Fruit fly (Drosophila melanogaster) whole organism, embryonic: ENCODE data around the gene Alg12.

Source experiments
- CG10565 ChIP-seq: fragments of 200-800 bp; sonication (Bioruptor generic); optimal IDR thresholded peaks from 3 replicates; lab custom pipeline; 2016; ENCODE audit warnings: missing biosample characterization, mild to moderate bottlenecking, missing genetic modification characterization
- CG11085 ChIP-seq: fragments of 200-800 bp; sonication (Bioruptor generic); IDR thresholded peaks from 2 replicates; pipeline ENCODE4 v1.3.6; 2022; ENCODE audit warnings: missing biosample characterization, missing genetic modification characterization
- CG12236 ChIP-seq: fragments of 200-800 bp; sonication (Bioruptor generic); optimal IDR thresholded peaks from 2 replicates; lab custom pipeline; 2016; ENCODE audit warnings: missing biosample characterization, missing genetic modification characterization
- CG15514 ChIP-seq: fragments of 200-800 bp; sonication (Bioruptor generic); optimal IDR thresholded peaks from 3 replicates; lab custom pipeline; 2017; ENCODE audit warnings: missing biosample characterization, missing genetic modification characterization, mild to moderate bottlenecking, moderate library complexity, missing genetic modification reagents
- CG17912 ChIP-seq: fragments of 200-800 bp; sonication (Bioruptor generic); optimal IDR thresholded peaks from 2 replicates; lab custom pipeline; 2018; ENCODE audit warnings: missing biosample characterization, mild to moderate bottlenecking, missing genetic modification characterization
- CG31441 ChIP-seq: fragments of 200-800 bp; sonication (Bioruptor generic); IDR thresholded peaks from 2 replicates; pipeline ENCODE4 v1.3.6; 2022; ENCODE audit warnings: missing biosample characterization, missing genetic modification characterization
- CG32532 ChIP-seq: fragments of 200-800 bp; sonication (Bioruptor generic); IDR thresholded peaks from 2 replicates; pipeline ENCODE4 v1.3.6; 2022; ENCODE audit warnings: missing biosample characterization, missing genetic modification characterization
- CG3847 ChIP-seq: fragments of 200-800 bp; sonication (Bioruptor generic); IDR thresholded peaks from 2 replicates; pipeline ENCODE4 v1.3.6; 2022; ENCODE audit warnings: missing biosample characterization, missing genetic modification characterization
- CG4424 ChIP-seq: fragments of 200-800 bp; sonication (Bioruptor generic); optimal IDR thresholded peaks from 3 replicates; lab custom pipeline; 2016; ENCODE audit warnings: missing biosample characterization, missing genetic modification characterization
- CG5953 ChIP-seq: fragments of 200-800 bp; sonication (Bioruptor generic); IDR thresholded peaks from 2 replicates; pipeline ENCODE4 v1.3.6; 2022; ENCODE audit warnings: missing biosample characterization, missing genetic modification characterization
- CG6175 ChIP-seq: fragments of 200-800 bp; sonication (Bioruptor generic); IDR thresholded peaks from 3 replicates; pipeline ENCODE4 v1.3.6; 2022; ENCODE audit warnings: missing biosample characterization, missing genetic modification characterization
- CG6254 ChIP-seq: fragments of 200-800 bp; sonication (Bioruptor generic); optimal IDR thresholded peaks from 3 replicates; lab custom pipeline; 2017; ENCODE audit warnings: mild to moderate bottlenecking, missing biosample characterization, missing genetic modification reagents, missing genetic modification characterization
- CG6854 ChIP-seq: fragments of 200-800 bp; sonication (Bioruptor generic); optimal IDR thresholded peaks from 3 replicates; lab custom pipeline; 2017; ENCODE audit warnings: missing biosample characterization, mild to moderate bottlenecking, missing genetic modification characterization
- CG8924 ChIP-seq: fragments of 200-800 bp; optimal IDR thresholded peaks from 3 replicates; lab custom pipeline; 2019; ENCODE audit warnings: missing biosample characterization, mild to moderate bottlenecking, missing genetic modification characterization, moderate library complexity
- CG9437 ChIP-seq: fragments of 200-800 bp; sonication (Bioruptor generic); optimal IDR thresholded peaks from 2 replicates; lab custom pipeline; 2018; ENCODE audit warnings: missing biosample characterization, mild to moderate bottlenecking, missing genetic modification characterization
- CG9609 ChIP-seq: fragments of 200-800 bp; sonication (Bioruptor generic); optimal IDR thresholded peaks from 3 replicates; lab custom pipeline; 2016; ENCODE audit warnings: missing biosample characterization, missing genetic modification characterization
- CG9727 ChIP-seq: fragments of 200-800 bp; sonication (Bioruptor generic); optimal IDR thresholded peaks from 3 replicates; lab custom pipeline; 2017; ENCODE audit warnings: missing biosample characterization, mild to moderate bottlenecking, missing genetic modification characterization
- Chrac-16 ChIP-seq: fragments of 200-800 bp; sonication (Bioruptor generic); optimal IDR thresholded peaks from 3 replicates; lab custom pipeline; 2016; ENCODE audit warnings: missing biosample characterization, missing genetic modification characterization
- Dref ChIP-seq: fragments of 200-800 bp; sonication (Bioruptor generic); IDR thresholded peaks from 2 replicates; pipeline ENCODE4 v1.3.6; 2022; ENCODE audit warnings: missing biosample characterization, missing genetic modification characterization
- GATAe ChIP-seq: fragments of 200-800 bp; sonication (Bioruptor generic); conservative IDR thresholded peaks from 2 replicates; pipeline ENCODE4 v1.3.6; 2022; ENCODE audit warnings: missing biosample characterization, missing genetic modification characterization
- HLH54F ChIP-seq: fragments of 200-800 bp; sonication (Bioruptor generic); optimal IDR thresholded peaks from 3 replicates; lab custom pipeline; 2016; ENCODE audit warnings: missing biosample characterization, missing genetic modification characterization
- Hsf ChIP-seq: fragments of 200-800 bp; sonication (Bioruptor generic); optimal IDR thresholded peaks from 3 replicates; lab custom pipeline; 2016; ENCODE audit warnings: missing biosample characterization, missing genetic modification characterization
- MESR4 ChIP-seq: fragments of 200-800 bp; sonication (Bioruptor generic); optimal IDR thresholded peaks from 2 replicates; lab custom pipeline; 2018; ENCODE audit warnings: missing biosample characterization, mild to moderate bottlenecking, missing genetic modification characterization, moderate library complexity
- Nf-YA ChIP-seq: fragments of 200-800 bp; sonication (Bioruptor generic); IDR thresholded peaks from 2 replicates; pipeline ENCODE4 v1.3.6; 2022; ENCODE audit warnings: missing biosample characterization, missing genetic modification characterization
- Optix ChIP-seq: fragments of 200-800 bp; sonication (Bioruptor generic); IDR thresholded peaks from 3 replicates; pipeline ENCODE4 v1.3.6; 2022; ENCODE audit warnings: missing biosample characterization, missing genetic modification characterization
- PHDP ChIP-seq: fragments of 200-800 bp; sonication (Bioruptor generic); optimal IDR thresholded peaks from 3 replicates; lab custom pipeline; 2018; ENCODE audit warnings: missing biosample characterization, mild to moderate bottlenecking, missing genetic modification characterization, moderate library complexity
- Ptx1 ChIP-seq: fragments of 200-800 bp; sonication (Bioruptor generic); IDR thresholded peaks from 2 replicates; pipeline ENCODE4 v1.3.6; 2022; ENCODE audit warnings: missing biosample characterization, missing genetic modification characterization
- Sry-β ChIP-seq: fragments of 200-800 bp; sonication (Bioruptor generic); optimal IDR thresholded peaks from 2 replicates; lab custom pipeline; 2018; ENCODE audit warnings: missing biosample characterization, mild to moderate bottlenecking, missing genetic modification characterization, moderate library complexity
- Trl ChIP-seq, 3 experiments: fragments of >200 bp in 2 of 3; fragments of 200-800 bp in 1 of 3; sonication (Bioruptor generic) in 1 of 3; optimal IDR thresholded peaks; 2 replicates in 1 of 3; 3 replicates in 2 of 3; lab custom pipeline; 2016 to 2017; ENCODE audit warnings: missing biosample characterization in 1 of 3, missing genetic modification characterization in 1 of 3
- ab ChIP-seq: fragments of 200-800 bp; sonication (Bioruptor generic); optimal IDR thresholded peaks from 2 replicates; lab custom pipeline; 2016; ENCODE audit warnings: missing biosample characterization, missing genetic modification characterization
- caup ChIP-seq: fragments of 200-800 bp; sonication (Bioruptor generic); optimal IDR thresholded peaks from 3 replicates; lab custom pipeline; 2017; ENCODE audit warnings: missing biosample characterization, mild to moderate bottlenecking, missing genetic modification characterization, moderate library complexity; ENCODE audit not compliant: severe bottlenecking
- crp ChIP-seq, 2 experiments: fragments of 200-800 bp; sonication (Bioruptor generic); optimal IDR thresholded peaks; 2 replicates in 1 of 2; 3 replicates in 1 of 2; lab custom pipeline; 2017; ENCODE audit warnings: missing biosample characterization in 2 of 2, missing genetic modification characterization in 2 of 2, mild to moderate bottlenecking in 1 of 2, moderate library complexity in 1 of 2
- dimm ChIP-seq: fragments of 200-800 bp; sonication (Bioruptor generic); IDR thresholded peaks from 2 replicates; pipeline ENCODE4 v1.3.6; 2022; ENCODE audit warnings: missing biosample characterization, missing genetic modification characterization
- dm ChIP-seq: fragments of 200-800 bp; sonication (Bioruptor generic); optimal IDR thresholded peaks from 3 replicates; lab custom pipeline; 2016; ENCODE audit warnings: missing biosample characterization, missing genetic modification characterization
- dysf ChIP-seq: fragments of 200-800 bp; sonication (Bioruptor generic); IDR thresholded peaks from 3 replicates; pipeline ENCODE4 v1.3.6; 2022; ENCODE audit warnings: missing biosample characterization, missing genetic modification characterization
- emc ChIP-seq: fragments of 200-800 bp; sonication (Bioruptor generic); optimal IDR thresholded peaks from 2 replicates; lab custom pipeline; 2016; ENCODE audit warnings: missing biosample characterization, missing genetic modification characterization
- exex ChIP-seq: fragments of 200-800 bp; sonication (Bioruptor generic); optimal IDR thresholded peaks from 4 replicates; lab custom pipeline; 2018; ENCODE audit warnings: missing biosample characterization, mild to moderate bottlenecking, missing genetic modification characterization, moderate library complexity
- fu2 ChIP-seq: fragments of 200-800 bp; sonication (Bioruptor generic); optimal IDR thresholded peaks from 2 replicates; lab custom pipeline; 2016; ENCODE audit warnings: missing biosample characterization, missing genetic modification characterization
- gem ChIP-seq: fragments of 200-800 bp; sonication (Bioruptor generic); optimal IDR thresholded peaks from 2 replicates; lab custom pipeline; 2019; ENCODE audit warnings: missing biosample characterization, mild to moderate bottlenecking, missing genetic modification characterization, moderate library complexity
- her ChIP-seq: fragments of 200-800 bp; sonication (Bioruptor generic); optimal IDR thresholded peaks from 2 replicates; lab custom pipeline; 2016; ENCODE audit warnings: missing biosample characterization, missing genetic modification characterization
- ind ChIP-seq: fragments of 200-800 bp; sonication (Bioruptor generic); optimal IDR thresholded peaks from 3 replicates; lab custom pipeline; 2016; ENCODE audit warnings: missing biosample characterization, missing genetic modification characterization
- inv ChIP-seq: fragments of 200-800 bp; sonication (Bioruptor generic); IDR thresholded peaks from 2 replicates; pipeline ENCODE4 v1.3.6; 2022; ENCODE audit warnings: missing biosample characterization, missing genetic modification characterization; ENCODE audit not compliant: partially characterized antibody
- mirr ChIP-seq: fragments of 200-800 bp; sonication (Bioruptor generic); optimal IDR thresholded peaks from 3 replicates; lab custom pipeline; 2018; ENCODE audit warnings: missing biosample characterization, mild to moderate bottlenecking, missing genetic modification characterization
- pfk ChIP-seq: fragments of 200-800 bp; sonication (Bioruptor generic); optimal IDR thresholded peaks from 2 replicates; lab custom pipeline; 2018; ENCODE audit warnings: missing biosample characterization, mild to moderate bottlenecking, missing genetic modification characterization, moderate library complexity
- sim ChIP-seq: fragments of 200-800 bp; sonication (Bioruptor generic); IDR thresholded peaks from 2 replicates; pipeline ENCODE4 v1.3.6; 2022; ENCODE audit warnings: missing biosample characterization, missing genetic modification characterization
- trem ChIP-seq: fragments of 200-800 bp; optimal IDR thresholded peaks from 3 replicates; lab custom pipeline; 2019; ENCODE audit warnings: missing biosample characterization, mild to moderate bottlenecking, missing genetic modification characterization, moderate library complexity
- ttk ChIP-seq: fragments of 200-800 bp; sonication (Bioruptor generic); IDR thresholded peaks from 2 replicates; pipeline ENCODE4 v2.1.2; 2022; ENCODE audit warnings: missing biosample characterization, missing genetic modification characterization
- vfl ChIP-seq: fragments of 200-800 bp; sonication (Bioruptor generic); optimal IDR thresholded peaks from 2 replicates; lab custom pipeline; 2016; ENCODE audit warnings: missing biosample characterization, missing genetic modification characterization
- wek ChIP-seq: fragments of 200-800 bp; sonication (Bioruptor generic); optimal IDR thresholded peaks from 3 replicates; lab custom pipeline; 2018; ENCODE audit warnings: missing biosample characterization, mild to moderate bottlenecking, missing genetic modification characterization, moderate library complexity
- wor ChIP-seq: fragments of 200-800 bp; sonication (Bioruptor generic); IDR thresholded peaks from 2 replicates; pipeline ENCODE4 v1.3.6; 2022; ENCODE audit warnings: missing biosample characterization, missing genetic modification characterization

The Alg12 gene

DNA sequence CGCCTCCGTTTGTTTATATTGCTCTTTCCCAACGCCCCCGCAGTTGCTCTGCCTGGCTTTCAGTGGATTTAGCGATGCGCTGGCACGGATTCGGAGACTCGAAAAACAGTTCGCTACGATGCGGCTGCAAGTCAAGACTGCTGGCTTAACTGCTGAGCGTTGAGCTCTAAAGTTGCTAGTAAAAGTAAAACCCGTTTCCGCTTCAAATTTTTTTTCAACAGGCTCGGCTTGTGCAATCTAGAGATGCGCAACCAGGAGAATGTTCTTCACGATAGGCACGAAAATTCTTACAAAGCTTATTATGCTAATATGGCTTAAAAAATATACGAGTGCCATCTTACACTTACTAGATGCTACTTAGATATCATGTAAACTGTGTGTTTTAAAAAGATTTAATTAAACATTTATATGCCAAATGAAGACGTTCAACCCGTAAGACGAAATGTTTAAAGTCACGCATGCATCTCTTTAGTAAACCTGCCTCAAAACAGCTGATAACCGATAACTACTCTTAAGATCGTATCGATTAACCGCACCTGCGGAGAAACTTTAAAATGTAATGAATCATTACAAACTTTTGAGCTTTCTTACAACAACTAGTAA, 8.9 kb upstream of the Alg12 start, which contains the start of gene CG12948 (continued):
- TF ChIP-seq gem (tag; lab: Kevin White, UChicago) (no peak), trem (tag; lab: Kevin White, UChicago) (peak; percentile 56), dimm (GFP tag; lab: Robert Waterston, UW) (no peak), Dref (GFP tag; lab: Robert Waterston, UW) (peak; percentile 56), CG17912 (GFP tag; lab: Kevin White, UChicago) (no peak), Nf-YA (no peak), fu2 (GFP tag; lab: Kevin White, UChicago) (peak; percentile 3), Chrac-16 (GFP tag; lab: Kevin White, UChicago) (peak; percentile 36), CG9609 (GFP tag; lab: Kevin White, UChicago) (peak; percentile 18), PHDP (tag; lab: Kevin White, UChicago) (peak; percentile 64), HLH54F (peak; percentile 53), CG6254 (GFP tag; lab: Kevin White, UChicago) (no peak), sim (GFP tag; lab: Robert Waterston, UW) (no peak), dm (GFP tag; lab: Kevin White, UChicago) (peak; percentile 22), CG15514 (peak; percentile 61), CG4424 (GFP tag; lab: Kevin White, UChicago) (peak; percentile 54), CG6854 (GFP tag; lab: Kevin White, UChicago) (no peak), CG6175 (GFP tag; lab: Robert Waterston, UW) (no peak), CG5953 (GFP tag; lab: Robert Waterston, UW) (no peak), MESR4 (GFP tag; lab: Kevin White, UChicago) (peak; percentile 82), exex (tag; lab: Kevin White, UChicago) (no peak), crp (GFP tag; optimal IDR thresholded peaks at IDR 0.05; lab: Kevin White, UChicago) (peak; percentile 38 to 86), emc (GFP tag; lab: Kevin White, UChicago) (no peak), CG12236 (no peak), CG32532 (GFP tag; lab: Robert Waterston, UW) (peak; percentile 33; the same call in 1 of the 2 replicates), Optix (GFP tag; lab: Robert Waterston, UW) (no peak), CG31441 (GFP tag; lab: Robert Waterston, UW) (no peak; the same call in 1 of the 2 replicates), Ptx1 (GFP tag; lab: Robert Waterston, UW) (0 out of 2 replicates have a peak, but pooled peaks have one; percentile 43), her (GFP tag; lab: Kevin White, UChicago) (peak; percentile 41), vfl (GFP tag; lab: Kevin White, UChicago) (peak; percentile 39), dysf (peak; percentile 67; the same call in 2 of the 3 replicates), Trl (optimal IDR thresholded peaks at IDR 0.05; lab: Kevin White, UChicago) (no peak), Trl (GFP tag; optimal IDR thresholded peaks at IDR 0.05; lab: Kevin White, UChicago) (peak; percentile 52), GATAe (GFP tag; lab: Robert Waterston, UW) (no peak), ind (peak; percentile 45), CG10565 (GFP tag; lab: Kevin White, UChicago) (no peak), inv (GFP tag; lab: Robert Waterston, UW) (peak; percentile 81), CG9437 (GFP tag; lab: Kevin White, UChicago) (peak; percentile 30), CG8924 (tag; lab: Kevin White, UChicago) (peak; percentile 64), CG9727 (GFP tag; lab: Kevin White, UChicago) (peak; percentile 61), caup (no peak), Hsf (GFP tag; lab: Kevin White, UChicago) (peak; percentile 54), ab (no peak), pfk (no peak), CG11085 (GFP tag; lab: Robert Waterston, UW) (no peak), Sry-β (GFP tag; lab: Kevin White, UChicago) (peak; percentile 90), ttk (GFP tag; lab: Robert Waterston, UW) (no peak), CG3847 (peak; percentile 54), wor (GFP tag; lab: Robert Waterston, UW) (no peak), mirr (GFP tag; lab: Kevin White, UChicago) (no peak), wek (no peak)
